Fruit fly (Drosophila melanogaster): Measurements from ENCODE around the gene path.

path gene

DNA sequence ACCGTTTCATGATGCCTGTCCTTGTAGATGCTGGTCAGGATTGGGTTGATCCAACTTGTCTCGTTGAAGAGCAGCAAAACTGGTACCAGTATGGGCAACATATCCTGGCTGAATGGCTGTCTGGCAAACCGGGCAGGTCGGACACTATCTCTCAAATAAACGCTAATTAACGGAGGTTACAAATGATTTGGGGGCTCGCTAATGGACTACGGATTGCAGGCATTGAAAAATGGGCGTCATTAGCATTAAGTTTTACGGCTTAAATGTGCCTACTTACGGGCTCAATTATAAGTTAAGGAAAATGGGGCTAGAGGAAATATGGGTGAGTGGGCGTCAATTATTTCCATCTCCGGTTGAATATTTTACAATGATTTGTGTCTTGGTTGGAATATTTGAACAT lies 38.8 kb upstream of the path start, which contains the start of gene Ir67a:
Ir67a (minus strand) TSS at position 101 of the 400 bp plus-strand sequence.
- no peak for TF ChIP-seq Hr96 (GFP tag; optimal IDR thresholded peaks at IDR 0.05)
- no peak for TF ChIP-seq CG5204 (GFP tag; optimal IDR thresholded peaks at IDR 0.05)
- no peak for TF ChIP-seq Clk (GFP tag; optimal IDR thresholded peaks at IDR 0.05)
- TF ChIP-seq CG12768 (GFP tag; optimal IDR thresholded peaks at IDR 0.05) = no peak
- TF ChIP-seq toe (GFP tag; optimal IDR thresholded peaks at IDR 0.05) = no peak
- TF ChIP-seq bab1 (GFP tag; optimal IDR thresholded peaks at IDR 0.05) = no peak
- TF ChIP-seq ovo (GFP tag; optimal IDR thresholded peaks at IDR 0.05) = no peak
- no peak for TF ChIP-seq cnc (optimal IDR thresholded peaks at IDR 0.05)
- no peak for TF ChIP-seq CG1620 (GFP tag; optimal IDR thresholded peaks at IDR 0.05)

DNA sequence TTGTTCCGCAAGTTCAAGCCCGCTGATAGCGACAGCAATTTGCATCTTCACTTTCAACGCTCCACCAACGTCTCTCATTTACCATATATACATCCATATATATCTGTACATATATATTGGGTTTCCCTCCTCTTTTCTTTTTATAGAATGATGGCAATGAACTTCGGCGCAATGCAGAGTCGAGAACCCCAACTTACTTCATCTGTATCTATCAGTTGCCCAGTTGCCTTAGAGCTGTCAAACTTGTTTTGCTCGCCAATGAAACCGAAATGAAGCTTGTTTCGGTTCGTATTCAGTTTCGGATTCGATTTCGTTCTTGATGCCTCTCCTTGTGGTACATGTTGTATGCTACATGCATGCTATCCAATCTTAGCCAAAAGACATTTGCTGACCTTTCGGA lies 23.7 kb upstream of the path start, which contains the start of gene Or67a:
Or67a (plus strand) TSS at position 233 of the 400 bp plus-strand sequence.
- TF ChIP-seq toe (GFP tag; optimal IDR thresholded peaks at IDR 0.05) = no peak
- TF ChIP-seq CG7101 (tag; optimal IDR thresholded peaks at IDR 0.05) = no peak
- TF ChIP-seq ovo (GFP tag; optimal IDR thresholded peaks at IDR 0.05) = no peak
- TF ChIP-seq CG7045 (GFP tag; optimal IDR thresholded peaks at IDR 0.05) = no peak
- TF ChIP-seq Mnt (GFP tag; optimal IDR thresholded peaks at IDR 0.05) = no peak
- no peak for TF ChIP-seq Hr96 (GFP tag; optimal IDR thresholded peaks at IDR 0.05)
- TF ChIP-seq bab1 (GFP tag; optimal IDR thresholded peaks at IDR 0.05) = no peak
- TF ChIP-seq CG33017 (tag; optimal IDR thresholded peaks at IDR 0.05) = no peak
- no peak for TF ChIP-seq kay (GFP tag; ENCODE audit: borderline replicate concordance)
- no peak for TF ChIP-seq CG12768 (GFP tag; optimal IDR thresholded peaks at IDR 0.05)
- no peak for TF ChIP-seq tj (GFP tag; optimal IDR thresholded peaks at IDR 0.05)
- no peak for TF ChIP-seq pad (GFP tag; optimal IDR thresholded peaks at IDR 0.05)
- TF ChIP-seq cic (GFP tag; optimal IDR thresholded peaks at IDR 0.05) = no peak
- TF ChIP-seq Crg-1 (GFP tag; optimal IDR thresholded peaks at IDR 0.05) = no peak

DNA sequence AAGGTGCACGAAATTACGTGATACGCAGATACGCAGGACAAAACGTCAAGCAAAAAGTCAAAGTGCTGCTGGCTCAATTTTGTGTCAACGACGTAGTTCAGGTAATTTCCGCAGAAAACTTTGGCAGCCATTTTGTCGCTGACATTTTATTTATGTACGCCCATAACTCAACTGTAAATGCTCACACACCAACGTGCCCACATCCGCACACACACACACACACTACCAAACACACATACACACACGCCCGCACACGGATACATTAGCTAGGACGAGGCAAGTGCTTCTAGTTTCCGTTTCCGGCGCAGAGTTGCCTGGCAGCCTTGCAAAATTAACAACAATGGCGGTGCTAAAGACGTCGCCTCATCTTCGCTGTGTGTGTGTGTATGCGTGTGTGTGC lies 20.3 kb upstream of the path start, which contains the start of gene CG33700:
CG33700 (minus strand) TSS at position 101 of the 400 bp plus-strand sequence.
- TF ChIP-seq Crg-1 (GFP tag; optimal IDR thresholded peaks at IDR 0.05) (no peak), CG33017 (tag; optimal IDR thresholded peaks at IDR 0.05) (no peak), CG11617 (GFP tag; optimal IDR thresholded peaks at IDR 0.05) (no peak), ovo (GFP tag; optimal IDR thresholded peaks at IDR 0.05) (no peak), CG12768 (GFP tag; optimal IDR thresholded peaks at IDR 0.05) (no peak), cic (GFP tag; optimal IDR thresholded peaks at IDR 0.05) (no peak), CG14711 (tag; optimal IDR thresholded peaks at IDR 0.05) (no peak), pad (GFP tag; optimal IDR thresholded peaks at IDR 0.05) (no peak), tj (GFP tag; optimal IDR thresholded peaks at IDR 0.05) (no peak), bab1 (GFP tag; optimal IDR thresholded peaks at IDR 0.05) (no peak), toe (GFP tag; optimal IDR thresholded peaks at IDR 0.05) (no peak), CG1620 (GFP tag; optimal IDR thresholded peaks at IDR 0.05) (no peak), CG7045 (GFP tag; optimal IDR thresholded peaks at IDR 0.05) (no peak), Hr96 (GFP tag; optimal IDR thresholded peaks at IDR 0.05) (no peak), CG5204 (GFP tag; optimal IDR thresholded peaks at IDR 0.05) (no peak)

- TF ChIP-seq Crg-1 (GFP tag; optimal IDR thresholded peaks at IDR 0.05) (no peak), cnc (optimal IDR thresholded peaks at IDR 0.05) (no peak), CG12768 (GFP tag; optimal IDR thresholded peaks at IDR 0.05) (no peak), Hr96 (GFP tag; optimal IDR thresholded peaks at IDR 0.05) (no peak), ovo (GFP tag; optimal IDR thresholded peaks at IDR 0.05) (no peak), CG11617 (GFP tag; optimal IDR thresholded peaks at IDR 0.05) (no peak), CG5204 (GFP tag; optimal IDR thresholded peaks at IDR 0.05) (no peak), tj (GFP tag; optimal IDR thresholded peaks at IDR 0.05) (no peak)
These were observed 8.2 kb upstream of the path start, which contains the start of gene CG33702 for dm6 chr3L:9513309-9513708. Gene CG33702, minus strand, starts transcription at chr3L:9513409.

DNA sequence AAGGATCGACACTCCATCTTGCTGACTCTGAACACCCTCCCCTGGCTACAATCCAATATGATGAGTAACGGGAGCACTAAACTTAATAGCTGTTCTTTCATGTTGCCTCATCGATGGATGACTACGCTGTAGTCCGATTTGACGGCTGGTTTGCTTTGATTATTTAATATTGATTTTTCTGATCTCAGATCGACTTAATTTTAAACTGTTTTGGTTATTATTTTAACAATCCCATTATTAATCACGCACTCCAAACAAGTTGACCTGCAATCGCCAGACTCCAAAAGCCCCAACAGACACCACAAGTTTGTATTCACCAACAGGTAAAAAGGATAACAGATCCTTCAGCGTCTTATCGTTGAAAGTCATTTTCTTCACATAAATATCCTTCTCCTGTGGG lies 7.4 kb upstream of the path start, which contains the start of gene CG33703:
CG33703 (minus strand) TSS at position 101 of the 400 bp plus-strand sequence.
- no peak for TF ChIP-seq pad (GFP tag; optimal IDR thresholded peaks at IDR 0.05)
- peak; percentile 29 for TF ChIP-seq kay (GFP tag; ENCODE audit: borderline replicate concordance)

DNA sequence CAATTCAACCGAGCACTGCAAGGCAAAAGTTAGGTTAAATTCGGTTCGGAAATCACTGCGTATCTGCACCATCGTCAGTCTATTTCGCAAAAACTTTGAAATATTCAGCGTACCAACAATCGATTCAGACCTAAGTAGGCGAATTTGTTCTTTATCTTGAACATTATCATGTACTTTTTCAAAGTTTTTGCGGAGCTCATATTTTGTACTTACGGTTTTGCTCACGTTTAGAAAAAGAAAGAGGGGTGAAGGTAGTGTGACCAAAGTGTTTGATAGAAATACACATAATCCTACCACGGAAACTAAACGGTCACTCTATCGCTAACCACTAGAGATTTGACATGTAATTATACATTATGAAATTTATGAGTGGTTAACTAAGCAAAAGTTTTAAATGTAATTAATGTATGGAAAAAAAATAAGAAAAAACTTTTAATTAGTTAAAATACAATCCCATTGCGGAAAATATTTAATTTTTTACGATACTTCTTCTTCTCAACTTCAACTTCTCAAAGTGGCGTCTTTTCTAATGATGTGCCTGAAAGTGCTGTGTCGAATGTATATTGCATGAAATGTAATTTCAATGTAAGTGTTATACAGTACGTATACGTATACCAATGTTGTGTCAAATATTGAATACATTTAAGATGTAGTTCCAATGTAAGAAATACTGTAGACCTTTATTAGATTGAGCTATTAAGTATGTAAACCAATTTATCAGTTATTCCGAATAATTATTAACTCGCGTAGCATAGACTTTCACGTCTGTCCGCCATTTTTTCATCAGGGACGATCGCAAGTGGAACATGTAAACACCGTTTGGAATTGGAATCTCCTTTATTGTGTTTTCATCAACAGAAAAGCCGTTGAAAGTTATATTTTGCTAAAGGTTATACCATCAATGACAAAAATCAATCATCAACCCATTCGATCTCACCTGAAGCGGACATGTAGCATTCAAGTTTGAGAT lies 6.4 kb upstream of the path start, which contains the start of gene RpS9:
RpS9 (minus strand) TSS at position 245 of the 970 bp plus-strand sequence.
- TF ChIP-seq CG33017 (tag; optimal IDR thresholded peaks at IDR 0.05) = peak; percentile 34
- peak; percentile 68 for TF ChIP-seq bab1 (GFP tag; optimal IDR thresholded peaks at IDR 0.05)
- peak; percentile 46 for TF ChIP-seq Hr96 (GFP tag; optimal IDR thresholded peaks at IDR 0.05)
- no peak for TF ChIP-seq ovo (GFP tag; optimal IDR thresholded peaks at IDR 0.05)
- peak; percentile 34 for TF ChIP-seq CG11617 (GFP tag; optimal IDR thresholded peaks at IDR 0.05)
- peak; percentile 18 for TF ChIP-seq tj (GFP tag; optimal IDR thresholded peaks at IDR 0.05)
- peak; percentile 51 for TF ChIP-seq CG7101 (tag; optimal IDR thresholded peaks at IDR 0.05)
- TF ChIP-seq Crg-1 (GFP tag; optimal IDR thresholded peaks at IDR 0.05) = no peak
- peak; percentile 46 for TF ChIP-seq kay (GFP tag; ENCODE audit: borderline replicate concordance)
- no peak for TF ChIP-seq CG7045 (GFP tag; optimal IDR thresholded peaks at IDR 0.05)
- no peak for TF ChIP-seq CG5204 (GFP tag; optimal IDR thresholded peaks at IDR 0.05)
- peak; percentile 56 for TF ChIP-seq CG12768 (GFP tag; optimal IDR thresholded peaks at IDR 0.05)
- no peak for TF ChIP-seq Clk (GFP tag; optimal IDR thresholded peaks at IDR 0.05)
- TF ChIP-seq CG14711 (tag; optimal IDR thresholded peaks at IDR 0.05) = peak; percentile 36
- TF ChIP-seq cic (GFP tag; optimal IDR thresholded peaks at IDR 0.05) = no peak
- peak; percentile 38 for TF ChIP-seq Mnt (GFP tag; optimal IDR thresholded peaks at IDR 0.05)
- TF ChIP-seq cnc (optimal IDR thresholded peaks at IDR 0.05) = no peak
- peak; percentile 95 for TF ChIP-seq pad (GFP tag; optimal IDR thresholded peaks at IDR 0.05)
- TF ChIP-seq toe (GFP tag; optimal IDR thresholded peaks at IDR 0.05) = peak; percentile 12
- no peak for TF ChIP-seq CG1620 (GFP tag; optimal IDR thresholded peaks at IDR 0.05)
